Fruit fly (Drosophila melanogaster) whole organism, embryonic: Measurements from ENCODE around the gene Mlc2.

Source experiments
- ATbp ChIP-seq: fragments of 200-800 bp; sonication (Bioruptor generic); optimal IDR thresholded peaks from 2 replicates; lab custom pipeline; 2017; ENCODE audit warnings: missing biosample characterization, mild to moderate bottlenecking, missing genetic modification characterization, missing genetic modification reagents
- Ada2b ChIP-seq: fragments of 200-800 bp; sonication (Bioruptor generic); IDR thresholded peaks from 2 replicates; pipeline ENCODE4 v1.3.6; 2022; ENCODE audit warnings: missing biosample characterization, missing genetic modification characterization
- Bdp1 ChIP-seq: fragments of 200-800 bp; sonication (Bioruptor generic); optimal IDR thresholded peaks from 3 replicates; lab custom pipeline; 2016; ENCODE audit warnings: missing biosample characterization, missing genetic modification characterization
- CG11398 ChIP-seq: fragments of 200-800 bp; sonication (Bioruptor generic); optimal IDR thresholded peaks from 2 replicates; lab custom pipeline; 2016; ENCODE audit warnings: missing biosample characterization, missing genetic modification characterization
- CG11504 ChIP-seq: fragments of 200-800 bp; sonication (Bioruptor generic); optimal IDR thresholded peaks from 3 replicates; lab custom pipeline; 2019; ENCODE audit warnings: missing biosample characterization, mild to moderate bottlenecking, missing genetic modification characterization, moderate library complexity
- CG13296 ChIP-seq: fragments of 200-800 bp; sonication (Bioruptor generic); optimal IDR thresholded peaks from 3 replicates; lab custom pipeline; 2018; ENCODE audit warnings: missing biosample characterization, mild to moderate bottlenecking, missing genetic modification characterization
- CG14014 ChIP-seq: fragments of 200-800 bp; sonication (Bioruptor generic); IDR thresholded peaks from 2 replicates; pipeline ENCODE4 v1.3.6; 2022; ENCODE audit warnings: missing biosample characterization, missing genetic modification characterization
- CG14441 ChIP-seq: fragments of 200-800 bp; sonication (Bioruptor generic); IDR thresholded peaks from 2 replicates; pipeline ENCODE4 v1.3.6; 2022; ENCODE audit warnings: missing biosample characterization, missing genetic modification characterization
- CG16779 ChIP-seq: fragments of 200-800 bp; sonication (Bioruptor generic); IDR thresholded peaks from 2 replicates; pipeline ENCODE4 v1.3.6; 2022; ENCODE audit warnings: missing biosample characterization, missing genetic modification characterization
- CG17912 ChIP-seq: fragments of 200-800 bp; sonication (Bioruptor generic); optimal IDR thresholded peaks from 2 replicates; lab custom pipeline; 2018; ENCODE audit warnings: missing biosample characterization, mild to moderate bottlenecking, missing genetic modification characterization
- CG18619 ChIP-seq: fragments of 200-800 bp; sonication (Bioruptor generic); optimal IDR thresholded peaks from 3 replicates; lab custom pipeline; 2017; ENCODE audit warnings: missing biosample characterization, mild to moderate bottlenecking, missing genetic modification characterization
- CG2199 ChIP-seq: fragments of 200-800 bp; sonication (Bioruptor generic); IDR thresholded peaks from 3 replicates; pipeline ENCODE4 v1.3.6; 2022; ENCODE audit warnings: missing biosample characterization, missing genetic modification characterization
- CG3407 ChIP-seq: fragments of 200-800 bp; sonication (Bioruptor generic); optimal IDR thresholded peaks from 2 replicates; lab custom pipeline; 2018; ENCODE audit warnings: missing biosample characterization, mild to moderate bottlenecking, missing genetic modification characterization
- CG6175 ChIP-seq: fragments of 200-800 bp; sonication (Bioruptor generic); IDR thresholded peaks from 3 replicates; pipeline ENCODE4 v1.3.6; 2022; ENCODE audit warnings: missing biosample characterization, missing genetic modification characterization
- CG7839 ChIP-seq: fragments of 200-800 bp; sonication (Bioruptor generic); optimal IDR thresholded peaks from 3 replicates; lab custom pipeline; 2018; ENCODE audit warnings: missing biosample characterization, mild to moderate bottlenecking, missing genetic modification characterization, moderate library complexity
- CG8478 ChIP-seq: fragments of >200 bp; optimal IDR thresholded peaks from 2 replicates; lab custom pipeline; 2018
- CG9609 ChIP-seq: fragments of 200-800 bp; sonication (Bioruptor generic); optimal IDR thresholded peaks from 3 replicates; lab custom pipeline; 2016; ENCODE audit warnings: missing biosample characterization, missing genetic modification characterization
- CG9876 ChIP-seq: fragments of 200-800 bp; sonication (Bioruptor generic); optimal IDR thresholded peaks from 2 replicates; lab custom pipeline; 2016; ENCODE audit warnings: missing biosample characterization, missing genetic modification characterization
- CrebB ChIP-seq: fragments of 200-800 bp; sonication (Bioruptor generic); optimal IDR thresholded peaks from 3 replicates; lab custom pipeline; 2018; ENCODE audit warnings: missing biosample characterization, mild to moderate bottlenecking, missing genetic modification characterization
- Doc2 ChIP-seq: fragments of 200-800 bp; sonication (Bioruptor generic); IDR thresholded peaks from 2 replicates; pipeline ENCODE4 v1.3.6; 2022; ENCODE audit warnings: missing biosample characterization, missing genetic modification characterization
- Doc3 ChIP-seq: fragments of 200-800 bp; sonication (Bioruptor generic); IDR thresholded peaks from 3 replicates; pipeline ENCODE4 v1.3.6; 2022; ENCODE audit warnings: missing biosample characterization, missing genetic modification characterization; ENCODE audit not compliant: partially characterized antibody
- HLHmδ ChIP-seq: fragments of 200-800 bp; sonication (Bioruptor generic); optimal IDR thresholded peaks from 2 replicates; lab custom pipeline; 2018; ENCODE audit warnings: missing biosample characterization, mild to moderate bottlenecking, missing genetic modification characterization, moderate library complexity
- Hsf ChIP-seq: fragments of 200-800 bp; sonication (Bioruptor generic); optimal IDR thresholded peaks from 3 replicates; lab custom pipeline; 2016; ENCODE audit warnings: missing biosample characterization, missing genetic modification characterization
- Jarid2 ChIP-seq: fragments of 200-800 bp; sonication (Bioruptor generic); optimal IDR thresholded peaks from 3 replicates; lab custom pipeline; 2017; ENCODE audit warnings: mild to moderate bottlenecking, missing biosample characterization, missing genetic modification reagents, missing genetic modification characterization
- MBD-R2 ChIP-seq: fragments of 200-800 bp; sonication (Bioruptor generic); IDR thresholded peaks from 2 replicates; pipeline ENCODE4 v1.3.6; 2022; ENCODE audit warnings: missing biosample characterization, missing genetic modification characterization
- Myb ChIP-seq: fragments of 200-800 bp; sonication (Bioruptor generic); optimal IDR thresholded peaks from 2 replicates; lab custom pipeline; 2016; ENCODE audit warnings: missing biosample characterization, missing genetic modification characterization
- Nf-YB ChIP-seq: fragments of 200-800 bp; sonication (Bioruptor generic); optimal IDR thresholded peaks from 3 replicates; lab custom pipeline; 2019; ENCODE audit warnings: missing biosample characterization, mild to moderate bottlenecking, missing genetic modification characterization, moderate library complexity
- Opbp ChIP-seq: fragments of 200-800 bp; sonication (Bioruptor generic); IDR thresholded peaks from 3 replicates; pipeline ENCODE4 v1.3.6; 2022; ENCODE audit warnings: missing biosample characterization, missing genetic modification characterization; ENCODE audit not compliant: partially characterized antibody
- Rx ChIP-seq: fragments of 200-800 bp; sonication (Bioruptor generic); IDR thresholded peaks from 2 replicates; pipeline ENCODE4 v1.3.6; 2022; ENCODE audit warnings: missing biosample characterization, missing genetic modification characterization
- bbx ChIP-seq: fragments of 200-800 bp; sonication (Bioruptor generic); IDR thresholded peaks from 2 replicates; pipeline ENCODE4 v1.3.6; 2022; ENCODE audit warnings: missing biosample characterization, missing genetic modification characterization; ENCODE audit not compliant: partially characterized antibody
- bigmax ChIP-seq: fragments of 200-800 bp; sonication (Bioruptor generic); optimal IDR thresholded peaks from 2 replicates; lab custom pipeline; 2018; ENCODE audit warnings: missing biosample characterization, mild to moderate bottlenecking, missing genetic modification characterization
- br ChIP-seq: fragments of >200 bp; optimal IDR thresholded peaks from 2 replicates; lab custom pipeline; 2017
- dpn ChIP-seq, 2 experiments: fragments of 200-800 bp; sonication (Bioruptor generic); optimal IDR thresholded peaks; 3 replicates each; lab custom pipeline; 2016; ENCODE audit warnings: missing biosample characterization in 2 of 2, missing genetic modification characterization in 2 of 2
- dysf ChIP-seq: fragments of 200-800 bp; sonication (Bioruptor generic); IDR thresholded peaks from 3 replicates; pipeline ENCODE4 v1.3.6; 2022; ENCODE audit warnings: missing biosample characterization, missing genetic modification characterization
- fd64A ChIP-seq: fragments of 200-800 bp; sonication (Bioruptor generic); optimal IDR thresholded peaks from 3 replicates; lab custom pipeline; 2018; ENCODE audit warnings: missing biosample characterization, mild to moderate bottlenecking, missing genetic modification characterization
- gcm2 ChIP-seq: fragments of 200-800 bp; sonication (Bioruptor generic); optimal IDR thresholded peaks from 2 replicates; lab custom pipeline; 2016; ENCODE audit warnings: missing biosample characterization, missing genetic modification characterization
- gsb-n ChIP-seq: fragments of 200-800 bp; sonication (Bioruptor generic); optimal IDR thresholded peaks from 3 replicates; lab custom pipeline; 2018; ENCODE audit warnings: missing biosample characterization, mild to moderate bottlenecking, missing genetic modification characterization
- her ChIP-seq: fragments of 200-800 bp; sonication (Bioruptor generic); optimal IDR thresholded peaks from 2 replicates; lab custom pipeline; 2016; ENCODE audit warnings: missing biosample characterization, missing genetic modification characterization
- hth ChIP-seq: fragments of >200 bp; optimal IDR thresholded peaks from 2 replicates; lab custom pipeline; 2017; ENCODE audit warnings: inconsistent platforms
- kay ChIP-seq: fragments of 200-800 bp; sonication (Bioruptor generic); optimal IDR thresholded peaks from 2 replicates; lab custom pipeline; 2016; ENCODE audit warnings: missing biosample characterization, missing genetic modification characterization
- lmd ChIP-seq: fragments of 200-800 bp; sonication (Bioruptor generic); IDR thresholded peaks from 2 replicates; pipeline ENCODE4 v1.3.6; 2022; ENCODE audit warnings: missing biosample characterization, missing genetic modification characterization
- maf-S ChIP-seq: fragments of 200-800 bp; sonication (Bioruptor generic); optimal IDR thresholded peaks from 2 replicates; lab custom pipeline; 2016; ENCODE audit warnings: missing biosample characterization, missing genetic modification characterization
- mld ChIP-seq: fragments of 200-800 bp; sonication (Bioruptor generic); IDR thresholded peaks from 3 replicates; pipeline ENCODE4 v1.3.6; 2022; ENCODE audit warnings: missing biosample characterization, missing genetic modification characterization; ENCODE audit not compliant: partially characterized antibody
- nerfin-1 ChIP-seq: fragments of 200-800 bp; sonication (Bioruptor generic); optimal IDR thresholded peaks from 3 replicates; lab custom pipeline; 2019; ENCODE audit warnings: missing biosample characterization, mild to moderate bottlenecking, missing genetic modification characterization, moderate library complexity
- odd ChIP-seq: fragments of 200-800 bp; sonication (Bioruptor generic); optimal IDR thresholded peaks from 2 replicates; lab custom pipeline; 2017; ENCODE audit warnings: missing biosample characterization, mild to moderate bottlenecking, missing genetic modification characterization
- pnt ChIP-seq: fragments of 200-800 bp; sonication (Bioruptor generic); optimal IDR thresholded peaks from 3 replicates; lab custom pipeline; 2016; ENCODE audit warnings: missing biosample characterization, missing genetic modification characterization
- repo ChIP-seq: fragments of 200-800 bp; sonication (Bioruptor generic); optimal IDR thresholded peaks from 2 replicates; lab custom pipeline; 2016; ENCODE audit warnings: missing biosample characterization, missing genetic modification characterization
- row ChIP-seq: fragments of 200-800 bp; sonication (Bioruptor generic); IDR thresholded peaks from 3 replicates; pipeline ENCODE4 v1.3.6; 2022; ENCODE audit warnings: missing biosample characterization, missing genetic modification characterization
- sima ChIP-seq: fragments of 200-800 bp; sonication (Bioruptor generic); optimal IDR thresholded peaks from 2 replicates; lab custom pipeline; 2016; ENCODE audit warnings: missing biosample characterization, missing genetic modification characterization
- tap ChIP-seq: fragments of 200-800 bp; optimal IDR thresholded peaks from 3 replicates; lab custom pipeline; 2019; ENCODE audit warnings: missing biosample characterization, mild to moderate bottlenecking, missing genetic modification characterization, moderate library complexity

Gene Mlc2

dm6 chr3R:30134063-30135047 lies 40.0 kb downstream of the Mlc2 start, which contains the start of gene Tpi (continued):
- TF ChIP-seq fd64A (no peak), row (peak; percentile 51; the same call in 2 of the 3 replicates), CG7839 (tag; lab: Kevin White, UChicago) (no peak), maf-S (GFP tag; lab: Kevin White, UChicago) (no peak), Opbp (GFP tag; lab: Robert Waterston, UW) (no peak), CG14441 (GFP tag; lab: Robert Waterston, UW) (no peak), bbx (no peak; the same call in 1 of the 2 replicates), kay (no peak), her (GFP tag; lab: Kevin White, UChicago) (peak; percentile 31), CG8478 (peak; percentile 91), repo (GFP tag; lab: Kevin White, UChicago) (no peak), CG17912 (GFP tag; lab: Kevin White, UChicago) (no peak), dpn (GFP tag; optimal IDR thresholded peaks at IDR 0.05; lab: Kevin White, UChicago) (peak in 1 of 2 experiments; percentile 9), gcm2 (GFP tag; lab: Kevin White, UChicago) (no peak), CG14014 (GFP tag; lab: Robert Waterston, UW) (0 out of 2 replicates have a peak, but pooled peaks have one; percentile 7), Bdp1 (GFP tag; lab: Kevin White, UChicago) (no peak), ATbp (GFP tag; lab: Kevin White, UChicago) (no peak), CrebB (tag; lab: Kevin White, UChicago) (peak; percentile 31), nerfin-1 (tag; lab: Kevin White, UChicago) (no peak), CG18619 (GFP tag; lab: Kevin White, UChicago) (no peak), lmd (no peak), pnt (GFP tag; lab: Kevin White, UChicago) (no peak), Doc3 (GFP tag; lab: Robert Waterston, UW) (no peak), br (lab: Kevin White, UChicago) (no peak), Jarid2 (GFP tag; lab: Kevin White, UChicago) (peak; percentile 65), Doc2 (no peak), Hsf (GFP tag; lab: Kevin White, UChicago) (peak; percentile 41), sima (GFP tag; lab: Kevin White, UChicago) (no peak), tap (tag; lab: Kevin White, UChicago) (no peak), Rx (no peak), Ada2b (GFP tag; lab: Robert Waterston, UW) (no peak; the same call in 1 of the 2 replicates), hth (no peak), bigmax (GFP tag; lab: Kevin White, UChicago) (no peak), CG13296 (GFP tag; lab: Kevin White, UChicago) (no peak), CG2199 (GFP tag; lab: Robert Waterston, UW) (no peak), odd (GFP tag; lab: Kevin White, UChicago) (no peak), dysf (GFP tag; lab: Robert Waterston, UW) (no peak), CG9609 (GFP tag; lab: Kevin White, UChicago) (no peak), CG9876 (GFP tag; lab: Kevin White, UChicago) (no peak), CG11504 (no peak), CG16779 (GFP tag; lab: Robert Waterston, UW) (no peak), HLHmδ (GFP tag; lab: Kevin White, UChicago) (no peak), Myb (peak; percentile 82), CG3407 (no peak), gsb-n (tag; lab: Kevin White, UChicago) (no peak), CG6175 (GFP tag; lab: Robert Waterston, UW) (no peak), Nf-YB (no peak), mld (no peak), MBD-R2 (GFP tag; lab: Robert Waterston, UW) (peak; percentile 31; the same call in 1 of the 2 replicates), CG11398 (GFP tag; lab: Kevin White, UChicago) (no peak)
